Worm (Caenorhabditis elegans) whole organism, mixed stage, embryonic: Measurements from ENCODE around the gene srz-31.

Experiments used
- lsy-2 ChIP-seq: fragments of 150-350 bp; optimal IDR thresholded peaks from 2 replicates; lab custom pipeline; 2014; ENCODE audit warnings: missing biosample characterization, missing genetic modification characterization
- nhr-237 ChIP-seq: fragments of 150-350 bp; optimal IDR thresholded peaks from 2 replicates; lab custom pipeline; 2014; ENCODE audit warnings: missing biosample characterization, missing genetic modification characterization

ce11 chrIV:14176373-14176772, 39.2 kb downstream of the srz-31 start, which contains the start of gene R05A10.3:
- TF ChIP-seq nhr-237 (tag; lab: Kevin White, UChicago) = no peak
- TF ChIP-seq lsy-2 (tag; lab: Kevin White, UChicago) = no peak
